Worm (Caenorhabditis elegans): ENCODE data around the gene F54C9.11.

- TF ChIP-seq T22C8.4 (GFP tag; IDR thresholded peaks at IDR 0.05) (no peak), ztf-29 (GFP tag; IDR thresholded peaks at IDR 0.05) (no peak), cog-1 (tag; optimal IDR thresholded peaks at IDR 0.05) (no peak), klf-2 (GFP tag; conservative IDR thresholded peaks at IDR 0.05) (no peak), ref-1 (GFP tag; conservative IDR thresholded peaks at IDR 0.05) (no peak), ztf-23 (GFP tag; IDR thresholded peaks at IDR 0.05) (no peak), flt-1 (GFP tag; IDR thresholded peaks at IDR 0.05) (no peak)
Observed at ce11 chrII:8568234-8568969, 16.5 kb downstream of the F54C9.11 start.

Data from whole organism, midembryonic.